Fruit fly (Drosophila melanogaster) whole organism, embryonic: ENCODE data around the gene CG46463.
A peak's percentile ranks its signal among the peaks of the same experiment; 100 is the strongest.

ENCODE experiments used
- Abd-B ChIP-seq: fragments of 200-800 bp; sonication (Bioruptor generic); optimal IDR thresholded peaks from 2 replicates; lab custom pipeline; 2018; ENCODE audit warnings: missing biosample characterization, mild to moderate bottlenecking, missing genetic modification characterization, moderate library complexity
- Ada2b ChIP-seq: fragments of 200-800 bp; sonication (Bioruptor generic); IDR thresholded peaks from 2 replicates; pipeline ENCODE4 v1.3.6; 2022; ENCODE audit warnings: missing biosample characterization, missing genetic modification characterization
- Adf1 ChIP-seq: fragments of 200-800 bp; sonication (Bioruptor generic); IDR thresholded peaks from 2 replicates; pipeline ENCODE4 v1.3.6; 2022; ENCODE audit warnings: missing biosample characterization, missing genetic modification characterization
- Bdp1 ChIP-seq: fragments of 200-800 bp; sonication (Bioruptor generic); optimal IDR thresholded peaks from 3 replicates; lab custom pipeline; 2016; ENCODE audit warnings: missing biosample characterization, missing genetic modification characterization
- CG10366 ChIP-seq: fragments of 200-800 bp; sonication (Bioruptor generic); IDR thresholded peaks from 2 replicates; pipeline ENCODE4 v1.3.6; 2022; ENCODE audit warnings: missing biosample characterization, missing genetic modification characterization
- CG11085 ChIP-seq: fragments of 200-800 bp; sonication (Bioruptor generic); IDR thresholded peaks from 2 replicates; pipeline ENCODE4 v1.3.6; 2022; ENCODE audit warnings: missing biosample characterization, missing genetic modification characterization
- CG11456 ChIP-seq: fragments of 200-800 bp; sonication (Bioruptor generic); IDR thresholded peaks from 3 replicates; pipeline ENCODE4 v1.3.6; 2022; ENCODE audit warnings: missing biosample characterization, missing genetic modification characterization
- CG14050 ChIP-seq: fragments of 200-800 bp; sonication (Bioruptor generic); IDR thresholded peaks from 3 replicates; pipeline ENCODE4 v1.3.6; 2022; ENCODE audit warnings: missing biosample characterization, missing genetic modification characterization
- CG14710 ChIP-seq: fragments of 200-800 bp; sonication (Bioruptor generic); optimal IDR thresholded peaks from 3 replicates; lab custom pipeline; 2019; ENCODE audit warnings: missing biosample characterization, mild to moderate bottlenecking, missing genetic modification characterization, moderate library complexity
- CG15479 ChIP-seq: fragments of 200-800 bp; sonication (Bioruptor generic); optimal IDR thresholded peaks from 3 replicates; lab custom pipeline; 2019; ENCODE audit warnings: missing biosample characterization, mild to moderate bottlenecking, missing genetic modification characterization, moderate library complexity
- CG16813 ChIP-seq: fragments of 200-800 bp; sonication (Bioruptor generic); IDR thresholded peaks from 3 replicates; pipeline ENCODE4 v1.3.6; 2022; ENCODE audit warnings: missing biosample characterization, missing genetic modification characterization; ENCODE audit not compliant: partially characterized antibody
- CG17359 ChIP-seq: fragments of 200-800 bp; sonication (Bioruptor generic); optimal IDR thresholded peaks from 3 replicates; lab custom pipeline; 2018; ENCODE audit warnings: missing biosample characterization, mild to moderate bottlenecking, missing genetic modification characterization, moderate library complexity
- CG18599 ChIP-seq: fragments of 200-800 bp; sonication (Bioruptor generic); optimal IDR thresholded peaks from 3 replicates; lab custom pipeline; 2017; ENCODE audit warnings: missing biosample characterization, missing genetic modification characterization, mild to moderate bottlenecking, moderate library complexity, missing genetic modification reagents
- CG2202 ChIP-seq: fragments of 200-800 bp; sonication (Bioruptor generic); optimal IDR thresholded peaks from 2 replicates; lab custom pipeline; 2018; ENCODE audit warnings: missing biosample characterization, mild to moderate bottlenecking, missing genetic modification characterization
- CG4707 ChIP-seq: fragments of 200-800 bp; sonication (Bioruptor generic); optimal IDR thresholded peaks from 2 replicates; lab custom pipeline; 2018; ENCODE audit warnings: missing biosample characterization, mild to moderate bottlenecking, missing genetic modification characterization, moderate library complexity
- CG6791 ChIP-seq: fragments of 200-800 bp; sonication (Bioruptor generic); IDR thresholded peaks from 3 replicates; pipeline ENCODE4 v1.3.6; 2022; ENCODE audit warnings: missing biosample characterization, missing genetic modification characterization; ENCODE audit not compliant: partially characterized antibody
- CG8089 ChIP-seq: fragments of 200-800 bp; sonication (Bioruptor generic); optimal IDR thresholded peaks from 3 replicates; lab custom pipeline; 2016; ENCODE audit warnings: missing biosample characterization, missing genetic modification characterization
- CG8281 ChIP-seq: fragments of 200-800 bp; sonication (Bioruptor generic); optimal IDR thresholded peaks from 2 replicates; lab custom pipeline; 2018; ENCODE audit warnings: missing biosample characterization, mild to moderate bottlenecking, missing genetic modification characterization, moderate library complexity
- CG8290 ChIP-seq, 3 experiments: fragments of 200-800 bp; sonication (Bioruptor generic); optimal IDR thresholded peaks; 2 replicates each; lab custom pipeline; 2016 to 2019; ENCODE audit warnings: missing biosample characterization in 3 of 3, missing genetic modification characterization in 3 of 3, mild to moderate bottlenecking in 2 of 3, moderate library complexity in 1 of 3
- CG9609 ChIP-seq: fragments of 200-800 bp; sonication (Bioruptor generic); optimal IDR thresholded peaks from 3 replicates; lab custom pipeline; 2016; ENCODE audit warnings: missing biosample characterization, missing genetic modification characterization
- CoRest ChIP-seq: fragments of 200-800 bp; sonication (Bioruptor generic); optimal IDR thresholded peaks from 3 replicates; lab custom pipeline; 2018; ENCODE audit warnings: missing biosample characterization, mild to moderate bottlenecking, missing genetic modification characterization, moderate library complexity
- D19B ChIP-seq: fragments of 200-800 bp; sonication (Bioruptor generic); optimal IDR thresholded peaks from 2 replicates; lab custom pipeline; 2017; ENCODE audit warnings: missing biosample characterization, mild to moderate bottlenecking, missing genetic modification characterization
- Deaf1 ChIP-seq: fragments of 200-800 bp; optimal IDR thresholded peaks from 3 replicates; lab custom pipeline; 2019; ENCODE audit warnings: missing biosample characterization, mild to moderate bottlenecking, missing genetic modification characterization, moderate library complexity
- Dip2 ChIP-seq: fragments of 200-800 bp; sonication (Bioruptor generic); IDR thresholded peaks from 2 replicates; pipeline ENCODE4 v1.3.6; 2022; ENCODE audit warnings: missing biosample characterization, missing genetic modification characterization
- E2f1 ChIP-seq: fragments of 200-800 bp; sonication (Bioruptor generic); IDR thresholded peaks from 2 replicates; pipeline ENCODE4 v1.3.6; 2022; ENCODE audit warnings: missing biosample characterization, missing genetic modification characterization
- Fer1 ChIP-seq: fragments of 200-800 bp; sonication (Bioruptor generic); optimal IDR thresholded peaks from 2 replicates; lab custom pipeline; 2017; ENCODE audit warnings: missing biosample characterization, mild to moderate bottlenecking, missing genetic modification characterization
- Fer2 ChIP-seq: fragments of 200-800 bp; sonication (Bioruptor generic); optimal IDR thresholded peaks from 2 replicates; lab custom pipeline; 2018; ENCODE audit warnings: missing biosample characterization, mild to moderate bottlenecking, missing genetic modification characterization, moderate library complexity
- HHEX ChIP-seq: fragments of 200-800 bp; sonication (Bioruptor generic); optimal IDR thresholded peaks from 3 replicates; lab custom pipeline; 2017; ENCODE audit warnings: missing biosample characterization, mild to moderate bottlenecking, missing genetic modification characterization, missing genetic modification reagents
- HLHmδ ChIP-seq: fragments of 200-800 bp; sonication (Bioruptor generic); optimal IDR thresholded peaks from 2 replicates; lab custom pipeline; 2018; ENCODE audit warnings: missing biosample characterization, mild to moderate bottlenecking, missing genetic modification characterization, moderate library complexity
- Hey ChIP-seq: fragments of 200-800 bp; sonication (Bioruptor generic); optimal IDR thresholded peaks from 3 replicates; lab custom pipeline; 2018; ENCODE audit warnings: missing biosample characterization, mild to moderate bottlenecking, missing genetic modification characterization
- Mad ChIP-seq: fragments of 200-800 bp; sonication (Bioruptor generic); optimal IDR thresholded peaks from 2 replicates; lab custom pipeline; 2016; ENCODE audit warnings: missing biosample characterization, missing genetic modification characterization
- Ssrp ChIP-seq: fragments of 200-800 bp; sonication (Bioruptor generic); optimal IDR thresholded peaks from 2 replicates; lab custom pipeline; 2018; ENCODE audit warnings: missing biosample characterization, mild to moderate bottlenecking, missing genetic modification characterization, moderate library complexity
- Vsx1 ChIP-seq: fragments of 200-800 bp; sonication (Bioruptor generic); optimal IDR thresholded peaks from 2 replicates; lab custom pipeline; 2017; ENCODE audit warnings: missing biosample characterization, mild to moderate bottlenecking, missing genetic modification characterization, missing genetic modification reagents
- ara ChIP-seq: fragments of 200-800 bp; sonication (Bioruptor generic); IDR thresholded peaks from 2 replicates; pipeline ENCODE4 v1.3.6; 2022; ENCODE audit warnings: missing biosample characterization, missing genetic modification characterization
- chn ChIP-seq: fragments of 200-800 bp; sonication (Bioruptor generic); optimal IDR thresholded peaks from 2 replicates; lab custom pipeline; 2016; ENCODE audit warnings: missing biosample characterization, missing genetic modification characterization
- fd102C ChIP-seq: fragments of 200-800 bp; sonication (Bioruptor generic); optimal IDR thresholded peaks from 2 replicates; lab custom pipeline; 2018; ENCODE audit warnings: missing biosample characterization, mild to moderate bottlenecking, missing genetic modification characterization, moderate library complexity
- fd3F ChIP-seq: fragments of 200-800 bp; sonication (Bioruptor generic); optimal IDR thresholded peaks from 2 replicates; lab custom pipeline; 2018; ENCODE audit warnings: missing biosample characterization, mild to moderate bottlenecking, missing genetic modification characterization, moderate library complexity
- lilli ChIP-seq: fragments of 200-800 bp; sonication (Bioruptor generic); optimal IDR thresholded peaks from 3 replicates; lab custom pipeline; 2016; ENCODE audit warnings: missing biosample characterization, missing genetic modification characterization
- nau ChIP-seq: fragments of 200-800 bp; sonication (Bioruptor generic); optimal IDR thresholded peaks from 3 replicates; lab custom pipeline; 2017; ENCODE audit warnings: missing biosample characterization, mild to moderate bottlenecking, missing genetic modification characterization, missing genetic modification reagents
- pb ChIP-seq: fragments of 200-800 bp; sonication (Bioruptor generic); optimal IDR thresholded peaks from 3 replicates; lab custom pipeline; 2016; ENCODE audit warnings: missing biosample characterization, missing genetic modification characterization
- pum ChIP-seq: fragments of 200-800 bp; sonication (Bioruptor generic); optimal IDR thresholded peaks from 2 replicates; lab custom pipeline; 2016; ENCODE audit warnings: missing biosample characterization, missing genetic modification characterization
- repo ChIP-seq: fragments of 200-800 bp; sonication (Bioruptor generic); optimal IDR thresholded peaks from 2 replicates; lab custom pipeline; 2016; ENCODE audit warnings: missing biosample characterization, missing genetic modification characterization
- run ChIP-seq: fragments of 200-800 bp; sonication (Bioruptor generic); optimal IDR thresholded peaks from 3 replicates; lab custom pipeline; 2018; ENCODE audit warnings: missing biosample characterization, mild to moderate bottlenecking, missing genetic modification characterization
- schlank ChIP-seq: fragments of 200-800 bp; sonication (Bioruptor generic); optimal IDR thresholded peaks from 2 replicates; lab custom pipeline; 2018; ENCODE audit warnings: missing biosample characterization, mild to moderate bottlenecking, missing genetic modification characterization
- sna ChIP-seq: fragments of 200-800 bp; sonication (Bioruptor generic); IDR thresholded peaks from 2 replicates; pipeline ENCODE4 v1.3.6; 2022; ENCODE audit warnings: missing biosample characterization, missing genetic modification characterization; ENCODE audit not compliant: partially characterized antibody
- so ChIP-seq: fragments of 200-800 bp; sonication (Bioruptor generic); IDR thresholded peaks from 3 replicates; pipeline ENCODE4 v1.3.6; 2022; ENCODE audit warnings: missing biosample characterization, missing genetic modification characterization
- tna ChIP-seq: fragments of 200-800 bp; sonication (Bioruptor generic); IDR thresholded peaks from 2 replicates; pipeline ENCODE4 v1.3.6; 2022; ENCODE audit warnings: missing biosample characterization, missing genetic modification characterization; ENCODE audit not compliant: partially characterized antibody
- ttk ChIP-seq: fragments of 200-800 bp; sonication (Bioruptor generic); IDR thresholded peaks from 2 replicates; pipeline ENCODE4 v2.1.2; 2022; ENCODE audit warnings: missing biosample characterization, missing genetic modification characterization
- vvl ChIP-seq: fragments of 200-800 bp; sonication (Bioruptor generic); IDR thresholded peaks from 2 replicates; pipeline ENCODE4 v1.3.6; 2022; ENCODE audit warnings: missing biosample characterization, missing genetic modification characterization
- wek ChIP-seq: fragments of 200-800 bp; sonication (Bioruptor generic); optimal IDR thresholded peaks from 3 replicates; lab custom pipeline; 2018; ENCODE audit warnings: missing biosample characterization, mild to moderate bottlenecking, missing genetic modification characterization, moderate library complexity

Gene CG46463

DNA sequence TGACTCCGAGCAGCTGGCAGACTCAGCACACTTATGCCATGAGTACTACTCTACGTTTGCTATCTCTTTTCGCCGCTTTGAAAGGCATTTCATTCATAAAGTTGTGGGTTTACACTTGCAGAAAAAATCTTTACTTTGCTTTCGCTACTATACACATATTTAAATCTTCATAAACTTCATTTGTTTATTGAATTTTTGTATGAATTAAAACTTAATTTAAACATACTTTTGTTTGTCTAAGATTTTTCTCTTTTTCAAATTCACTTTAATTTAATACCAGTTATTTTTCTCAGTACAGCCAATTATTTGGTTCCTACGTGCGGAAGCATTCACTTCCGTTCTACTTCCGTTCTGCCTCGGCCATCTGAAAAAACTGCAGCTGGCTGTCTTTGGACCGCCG is 22.6 kb upstream of the CG46463 start (continued):
- TF ChIP-seq chn (GFP tag; lab: Kevin White, UChicago) (peak; percentile 40), CG15479 (no peak), CoRest (tag; lab: Kevin White, UChicago) (peak; percentile 72), CG18599 (GFP tag; lab: Kevin White, UChicago) (peak; percentile 63), run (peak; percentile 44), CG9609 (no peak), CG10366 (GFP tag; lab: Robert Waterston, UW) (peak; percentile 31; the same call in 1 of the 2 replicates), CG6791 (GFP tag; lab: Robert Waterston, UW) (no peak), CG14710 (tag; lab: Kevin White, UChicago) (peak; percentile 77), Fer1 (GFP tag; lab: Kevin White, UChicago) (peak; percentile 66), CG11085 (GFP tag; lab: Robert Waterston, UW) (0 out of 2 replicates have a peak, but pooled peaks have one; percentile 25), Fer2 (no peak), HLHmδ (no peak), ttk (GFP tag; lab: Robert Waterston, UW) (peak; percentile 54; the same call in 1 of the 2 replicates), CG8089 (GFP tag; lab: Kevin White, UChicago) (peak; percentile 41), Ssrp (tag; lab: Kevin White, UChicago) (peak; percentile 63), Mad (peak; percentile 18), Vsx1 (GFP tag; lab: Kevin White, UChicago) (peak; percentile 42), Bdp1 (GFP tag; lab: Kevin White, UChicago) (peak; percentile 37), schlank (tag; lab: Kevin White, UChicago) (no peak), Ada2b (GFP tag; lab: Robert Waterston, UW) (peak; percentile 54), Adf1 (GFP tag; lab: Robert Waterston, UW) (no peak), sna (no peak), lilli (GFP tag; lab: Kevin White, UChicago) (peak; percentile 45), Dip2 (GFP tag; lab: Robert Waterston, UW) (no peak), ara (GFP tag; lab: Robert Waterston, UW) (peak; percentile 60), so (GFP tag; lab: Robert Waterston, UW) (peak; percentile 11; the same call in 1 of the 3 replicates), pb (GFP tag; lab: Kevin White, UChicago) (no peak), pum (GFP tag; lab: Kevin White, UChicago) (peak; percentile 55), nau (no peak), Hey (tag; lab: Kevin White, UChicago) (no peak), repo (no peak), tna (GFP tag; lab: Robert Waterston, UW) (no peak), Abd-B (peak; percentile 37), CG17359 (peak; percentile 70), wek (GFP tag; lab: Kevin White, UChicago) (no peak), CG11456 (GFP tag; lab: Robert Waterston, UW) (no peak), CG4707 (no peak), CG2202 (peak; percentile 46), CG8281 (tag; lab: Kevin White, UChicago) (peak; percentile 1), D19B (GFP tag; lab: Kevin White, UChicago) (no peak), fd3F (peak; percentile 19), fd102C (GFP tag; lab: Kevin White, UChicago) (peak; percentile 52), CG8290 (GFP tag; optimal IDR thresholded peaks at IDR 0.05; lab: Kevin White, UChicago) (peak; percentile 43), CG8290 (tag; optimal IDR thresholded peaks at IDR 0.05; lab: Kevin White, UChicago) (no peak), vvl (peak; percentile 71; the same call in 1 of the 2 replicates), CG14050 (GFP tag; lab: Robert Waterston, UW) (no peak), Deaf1 (tag; lab: Kevin White, UChicago) (peak; percentile 36), E2f1 (GFP tag; lab: Robert Waterston, UW) (peak; percentile 62), HHEX (GFP tag; lab: Kevin White, UChicago) (peak; percentile 44), CG16813 (GFP tag; lab: Robert Waterston, UW) (no peak)
